Worm (Caenorhabditis elegans): ENCODE data around the gene tbx-38.

The tbx-38 gene

ce11 chrIII:11780183-11780664, 5.6 kb downstream of the tbx-38 start, which contains the start of gene C24H11.5:
TSS of gene C24H11.5 (plus strand) at chrIII:11780233.
- TF ChIP-seq lin-11 (tag; optimal IDR thresholded peaks at IDR 0.05) (no peak), ztf-4 (tag; optimal IDR thresholded peaks at IDR 0.05) (no peak), nhr-10 (tag; optimal IDR thresholded peaks at IDR 0.05) (no peak), nhr-21 (tag; optimal IDR thresholded peaks at IDR 0.05) (no peak), nhr-23 (tag; optimal IDR thresholded peaks at IDR 0.05) (no peak), blmp-1 (tag; optimal IDR thresholded peaks at IDR 0.05; ENCODE audit: insufficient read depth) (no peak), nhr-6 (tag; optimal IDR thresholded peaks at IDR 0.05) (no peak), mab-5 (tag; optimal IDR thresholded peaks at IDR 0.05) (no peak), lin-39 (tag; optimal IDR thresholded peaks at IDR 0.05) (no peak), ama-1 (optimal IDR thresholded peaks at IDR 0.05) (no peak), dmd-4 (tag; optimal IDR thresholded peaks at IDR 0.05) (no peak), skn-1 (tag; optimal IDR thresholded peaks at IDR 0.05) (no peak), nhr-12 (tag; optimal IDR thresholded peaks at IDR 0.05) (no peak), sma-3 (GFP tag; optimal IDR thresholded peaks at IDR 0.05) (no peak), unc-55 (GFP tag; optimal IDR thresholded peaks at IDR 0.05) (no peak), elt-3 (tag; optimal IDR thresholded peaks at IDR 0.05) (no peak)

ce11 chrIII:11777321-11777720, 8.5 kb downstream of the tbx-38 start, which contains the start of gene mdt-21:
TSS of gene mdt-21 (plus strand) at chrIII:11777621.
- no peak for TF ChIP-seq dmd-4 (tag; optimal IDR thresholded peaks at IDR 0.05)
- TF ChIP-seq F13H6.1 (tag; optimal IDR thresholded peaks at IDR 0.05) = no peak
- no peak for TF ChIP-seq nhr-11 (tag; optimal IDR thresholded peaks at IDR 0.05)
- TF ChIP-seq peb-1 (tag; optimal IDR thresholded peaks at IDR 0.05) = no peak
- no peak for TF ChIP-seq mdl-1 (tag; optimal IDR thresholded peaks at IDR 0.05)
- TF ChIP-seq ztf-11 (tag; optimal IDR thresholded peaks at IDR 0.05) = no peak
- no peak for TF ChIP-seq nhr-10 (tag; optimal IDR thresholded peaks at IDR 0.05)
- TF ChIP-seq elt-1 (tag; optimal IDR thresholded peaks at IDR 0.05) = no peak
- TF ChIP-seq unc-62 (GFP tag; optimal IDR thresholded peaks at IDR 0.05) = no peak
- TF ChIP-seq nhr-12 (tag; optimal IDR thresholded peaks at IDR 0.05) = no peak
- no peak for TF ChIP-seq mbf-1 (tag; optimal IDR thresholded peaks at IDR 0.05)
- TF ChIP-seq sem-4 (tag; optimal IDR thresholded peaks at IDR 0.05) = no peak
- no peak for TF ChIP-seq lsy-2 (tag; optimal IDR thresholded peaks at IDR 0.05)
- no peak for TF ChIP-seq ceh-16 (tag; optimal IDR thresholded peaks at IDR 0.05)
- no peak for TF ChIP-seq sma-3 (GFP tag; optimal IDR thresholded peaks at IDR 0.05)
- TF ChIP-seq unc-55 (GFP tag; optimal IDR thresholded peaks at IDR 0.05) = no peak
- TF ChIP-seq elt-3 (tag; optimal IDR thresholded peaks at IDR 0.05) = no peak

- TF ChIP-seq nhr-237 (tag; optimal IDR thresholded peaks at IDR 0.05) = no peak
- no peak for TF ChIP-seq egl-27 (tag; optimal IDR thresholded peaks at IDR 0.05)
- TF ChIP-seq C34F6.9 (tag; optimal IDR thresholded peaks at IDR 0.05) = peak; percentile 51
- TF ChIP-seq nhr-23 (tag; optimal IDR thresholded peaks at IDR 0.05) = no peak
- peak in 1 of 2 experiments; percentile 42 for TF ChIP-seq mdl-1 (tag; optimal IDR thresholded peaks at IDR 0.05)
- no peak for TF ChIP-seq ZK546.5 (tag; optimal IDR thresholded peaks at IDR 0.05)
- TF ChIP-seq elt-3 (tag; optimal IDR thresholded peaks at IDR 0.05) = no peak
- TF ChIP-seq unc-39 (tag; optimal IDR thresholded peaks at IDR 0.05) = no peak
- TF ChIP-seq nhr-12 (tag; optimal IDR thresholded peaks at IDR 0.05) = no peak
- peak; percentile 49 for TF ChIP-seq sem-4 (tag; optimal IDR thresholded peaks at IDR 0.05)
- TF ChIP-seq zag-1 (tag; optimal IDR thresholded peaks at IDR 0.05) = no peak
- TF ChIP-seq unc-55 (GFP tag; optimal IDR thresholded peaks at IDR 0.05) = peak; percentile 62
- TF ChIP-seq ceh-16 (tag; optimal IDR thresholded peaks at IDR 0.05) = no peak
- no peak for TF ChIP-seq elt-1 (tag; optimal IDR thresholded peaks at IDR 0.05)
- TF ChIP-seq ztf-1 (GFP tag; conservative IDR thresholded peaks at IDR 0.05) = no peak
- TF ChIP-seq unc-62 (GFP tag; optimal IDR thresholded peaks at IDR 0.05) = no peak
- TF ChIP-seq sma-3 (GFP tag; optimal IDR thresholded peaks at IDR 0.05) = no peak
- peak; percentile 45 for TF ChIP-seq nhr-129 (tag; optimal IDR thresholded peaks at IDR 0.05)
- TF ChIP-seq nhr-6 (tag; optimal IDR thresholded peaks at IDR 0.05) = no peak
- TF ChIP-seq nhr-10 (tag; optimal IDR thresholded peaks at IDR 0.05) = no peak
- no peak for TF ChIP-seq sma-9 (GFP tag; optimal IDR thresholded peaks at IDR 0.05)
- no peak for TF ChIP-seq sma-9 (tag; optimal IDR thresholded peaks at IDR 0.05)
- no peak for TF ChIP-seq F13H6.1 (tag; optimal IDR thresholded peaks at IDR 0.05)
- no peak for TF ChIP-seq lin-11 (tag; optimal IDR thresholded peaks at IDR 0.05)
- TF ChIP-seq ama-1 (optimal IDR thresholded peaks at IDR 0.05) = no peak
- TF ChIP-seq dmd-4 (tag; optimal IDR thresholded peaks at IDR 0.05) = no peak
- peak; percentile 36 for TF ChIP-seq fos-1 (tag; optimal IDR thresholded peaks at IDR 0.05)
- TF ChIP-seq peb-1 (tag; optimal IDR thresholded peaks at IDR 0.05) = no peak
- TF ChIP-seq alr-1 (tag; optimal IDR thresholded peaks at IDR 0.05) = no peak
- TF ChIP-seq ztf-4 (tag; optimal IDR thresholded peaks at IDR 0.05) = no peak
- TF ChIP-seq nhr-11 (tag; optimal IDR thresholded peaks at IDR 0.05) = no peak
- TF ChIP-seq crh-2 (tag; optimal IDR thresholded peaks at IDR 0.05) = peak; percentile 92
- TF ChIP-seq lsy-2 (tag; optimal IDR thresholded peaks at IDR 0.05) = peak; percentile 3 to 70
- TF ChIP-seq aly-2 (tag; optimal IDR thresholded peaks at IDR 0.05) = no peak
- no peak for TF ChIP-seq lin-13 (GFP tag; optimal IDR thresholded peaks at IDR 0.05)
- no peak for TF ChIP-seq Y55F3AM.14 (GFP tag; optimal IDR thresholded peaks at IDR 0.05)
- TF ChIP-seq mbf-1 (tag; optimal IDR thresholded peaks at IDR 0.05) = no peak
- peak; percentile 27 for TF ChIP-seq nhr-25 (tag; optimal IDR thresholded peaks at IDR 0.05)
- no peak for TF ChIP-seq snpc-4 (tag; optimal IDR thresholded peaks at IDR 0.05)
- TF ChIP-seq ztf-11 (tag; optimal IDR thresholded peaks at IDR 0.05) = no peak
- TF ChIP-seq blmp-1 (tag; optimal IDR thresholded peaks at IDR 0.05; ENCODE audit: insufficient read depth) = peak; percentile 74
- no peak for TF ChIP-seq nhr-77 (tag; optimal IDR thresholded peaks at IDR 0.05)
These were observed 11.3 kb downstream of the tbx-38 start, which contains the start of gene immp-1 for ce11 chrIII:11774508-11775000. TSS of gene immp-1 (plus strand) at chrIII:11774950.
